Fruit fly (Drosophila melanogaster) whole organism, pupa: Measurements from ENCODE around the gene CG17217.

Experiments used
- CG10348 ChIP-seq: fragments of 200-800 bp; sonication (Bioruptor generic); IDR thresholded peaks from 2 replicates; pipeline ENCODE4 v1.3.6; 2022; ENCODE audit warnings: missing biosample characterization, missing genetic modification characterization
- CG12605 ChIP-seq: fragments of 200-800 bp; sonication (Bioruptor generic); IDR thresholded peaks from 2 replicates; pipeline ENCODE4 v1.3.6; 2022; ENCODE audit warnings: missing biosample characterization, missing genetic modification characterization
- CG13204 ChIP-seq: fragments of 200-800 bp; sonication (Bioruptor generic); optimal IDR thresholded peaks from 2 replicates; lab custom pipeline; 2018; ENCODE audit warnings: missing biosample characterization, mild to moderate bottlenecking, missing genetic modification characterization, moderate library complexity
- CG14655 ChIP-seq: fragments of 200-800 bp; sonication (Bioruptor generic); optimal IDR thresholded peaks from 3 replicates; lab custom pipeline; 2017; ENCODE audit warnings: mild to moderate bottlenecking, missing biosample characterization, missing genetic modification reagents, missing genetic modification characterization
- CG15710 ChIP-seq: fragments of 200-800 bp; sonication (Bioruptor generic); optimal IDR thresholded peaks from 2 replicates; lab custom pipeline; 2018; ENCODE audit warnings: missing biosample characterization, mild to moderate bottlenecking, missing genetic modification characterization, moderate library complexity
- CG17806 ChIP-seq: fragments of 200-800 bp; sonication (Bioruptor generic); optimal IDR thresholded peaks from 2 replicates; lab custom pipeline; 2018; ENCODE audit warnings: missing biosample characterization, mild to moderate bottlenecking, missing genetic modification characterization, moderate library complexity
- CG32121 ChIP-seq: fragments of 200-800 bp; sonication (Bioruptor generic); IDR thresholded peaks from 2 replicates; pipeline ENCODE4 v1.3.6; 2022; ENCODE audit warnings: missing biosample characterization, missing genetic modification characterization
- CG34367 ChIP-seq: fragments of 200-800 bp; sonication (Bioruptor generic); optimal IDR thresholded peaks from 2 replicates; lab custom pipeline; 2018; ENCODE audit warnings: missing biosample characterization, mild to moderate bottlenecking, missing genetic modification characterization
- CG4496 ChIP-seq: fragments of 200-800 bp; sonication (Bioruptor generic); IDR thresholded peaks from 3 replicates; pipeline ENCODE4 v1.3.6; 2022; ENCODE audit warnings: missing biosample characterization, missing genetic modification characterization
- CG8159 ChIP-seq: fragments of 200-800 bp; sonication (Bioruptor generic); optimal IDR thresholded peaks from 3 replicates; lab custom pipeline; 2018; ENCODE audit warnings: missing biosample characterization, mild to moderate bottlenecking, missing genetic modification characterization, moderate library complexity
- CG8301 ChIP-seq: fragments of 200-800 bp; sonication (Bioruptor generic); optimal IDR thresholded peaks from 2 replicates; lab custom pipeline; 2018; ENCODE audit warnings: missing biosample characterization, mild to moderate bottlenecking, missing genetic modification characterization
- CG9948 ChIP-seq: fragments of 200-800 bp; sonication (Bioruptor generic); optimal IDR thresholded peaks from 2 replicates; lab custom pipeline; 2018; ENCODE audit warnings: missing biosample characterization, mild to moderate bottlenecking, missing genetic modification characterization, moderate library complexity
- D1 ChIP-seq: fragments of 200-800 bp; sonication (Bioruptor generic); optimal IDR thresholded peaks from 2 replicates; lab custom pipeline; 2018; ENCODE audit warnings: missing biosample characterization, mild to moderate bottlenecking, missing genetic modification characterization, moderate library complexity
- EcR ChIP-seq: fragments of 200-800 bp; sonication (Bioruptor generic); optimal IDR thresholded peaks from 3 replicates; lab custom pipeline; 2019; ENCODE audit warnings: missing biosample characterization, missing genetic modification characterization, mild to moderate bottlenecking, moderate library complexity, missing genetic modification reagents
- Ets98B ChIP-seq: fragments of 200-800 bp; sonication (Bioruptor generic); IDR thresholded peaks from 2 replicates; pipeline ENCODE4 v1.3.6; 2022; ENCODE audit warnings: missing biosample characterization, missing genetic modification characterization
- Pif1A ChIP-seq: fragments of 200-800 bp; sonication (Bioruptor generic); optimal IDR thresholded peaks from 3 replicates; lab custom pipeline; 2016; ENCODE audit warnings: missing biosample characterization, missing genetic modification characterization
- Pif1B ChIP-seq: fragments of 200-800 bp; sonication (Bioruptor generic); optimal IDR thresholded peaks from 3 replicates; lab custom pipeline; 2016; ENCODE audit warnings: missing biosample characterization, missing genetic modification characterization
- Snoo ChIP-seq: fragments of 200-800 bp; sonication (Bioruptor generic); optimal IDR thresholded peaks from 3 replicates; lab custom pipeline; 2017; ENCODE audit warnings: missing biosample characterization, mild to moderate bottlenecking, missing genetic modification characterization, inconsistent platforms
- fd96Ca ChIP-seq: fragments of 200-800 bp; sonication (Bioruptor generic); IDR thresholded peaks from 3 replicates; pipeline ENCODE4 v1.3.6; 2022; ENCODE audit warnings: missing biosample characterization, missing genetic modification characterization
- gl ChIP-seq: fragments of 200-800 bp; sonication (Bioruptor generic); optimal IDR thresholded peaks from 2 replicates; lab custom pipeline; 2018; ENCODE audit warnings: missing biosample characterization, mild to moderate bottlenecking, missing genetic modification characterization
- rn ChIP-seq: fragments of 200-800 bp; sonication (Bioruptor generic); IDR thresholded peaks from 2 replicates; pipeline ENCODE4 v1.3.6; 2022; ENCODE audit warnings: missing biosample characterization, missing genetic modification characterization

CG17217 gene

DNA sequence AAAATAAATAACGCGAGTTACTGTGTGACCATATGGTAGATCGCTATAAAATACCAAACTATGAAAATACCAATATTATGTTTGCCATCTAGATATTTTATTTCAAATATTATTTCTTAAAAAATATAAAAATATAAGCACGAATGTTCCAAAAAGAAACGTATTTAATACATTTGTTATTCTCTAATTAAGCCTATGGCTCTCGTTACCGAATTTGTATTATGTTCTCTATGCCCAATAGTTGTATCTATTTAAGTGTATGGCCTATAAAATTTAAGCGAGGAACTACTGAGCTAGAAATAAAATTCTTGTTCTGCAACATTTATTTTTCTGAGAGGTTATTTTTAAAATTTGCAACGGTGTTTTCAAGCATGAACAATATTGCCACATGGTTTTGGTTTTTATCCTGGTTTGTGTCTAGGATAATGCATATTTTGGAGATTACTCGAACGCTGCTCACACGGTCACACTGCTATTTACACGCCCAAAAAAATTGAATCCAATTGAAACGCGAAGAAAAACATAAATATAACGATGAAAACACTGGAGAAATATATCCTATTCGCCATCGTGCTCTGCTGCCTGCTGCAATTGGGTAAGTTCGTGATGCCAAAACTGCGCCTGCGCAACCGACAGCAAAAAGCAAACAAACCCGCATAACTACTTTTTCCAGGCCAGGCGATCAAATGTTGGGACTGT, 2.3 kb downstream of the CG17217 start, which contains the start of the genes CG6583 and crok:
Gene CG6583 (minus strand): TSS at position 51 of the 699 bp plus-strand sequence.
Gene crok (plus strand): TSS at position 446 of the 699 bp plus-strand sequence.
- TF ChIP-seq CG14655 (GFP tag; lab: Kevin White, UChicago) (no peak), fd96Ca (GFP tag; lab: Robert Waterston, UW) (no peak), CG4496 (GFP tag; lab: Robert Waterston, UW) (no peak), CG17806 (tag; lab: Kevin White, UChicago) (no peak), CG8159 (tag; lab: Kevin White, UChicago) (no peak), CG34367 (tag; lab: Kevin White, UChicago) (no peak), D1 (no peak), Pif1B (GFP tag; lab: Kevin White, UChicago) (no peak), CG13204 (no peak), CG32121 (GFP tag; lab: Robert Waterston, UW) (no peak), Snoo (no peak), gl (no peak), EcR (GFP tag; lab: Kevin White, UChicago) (no peak), rn (no peak)

DNA sequence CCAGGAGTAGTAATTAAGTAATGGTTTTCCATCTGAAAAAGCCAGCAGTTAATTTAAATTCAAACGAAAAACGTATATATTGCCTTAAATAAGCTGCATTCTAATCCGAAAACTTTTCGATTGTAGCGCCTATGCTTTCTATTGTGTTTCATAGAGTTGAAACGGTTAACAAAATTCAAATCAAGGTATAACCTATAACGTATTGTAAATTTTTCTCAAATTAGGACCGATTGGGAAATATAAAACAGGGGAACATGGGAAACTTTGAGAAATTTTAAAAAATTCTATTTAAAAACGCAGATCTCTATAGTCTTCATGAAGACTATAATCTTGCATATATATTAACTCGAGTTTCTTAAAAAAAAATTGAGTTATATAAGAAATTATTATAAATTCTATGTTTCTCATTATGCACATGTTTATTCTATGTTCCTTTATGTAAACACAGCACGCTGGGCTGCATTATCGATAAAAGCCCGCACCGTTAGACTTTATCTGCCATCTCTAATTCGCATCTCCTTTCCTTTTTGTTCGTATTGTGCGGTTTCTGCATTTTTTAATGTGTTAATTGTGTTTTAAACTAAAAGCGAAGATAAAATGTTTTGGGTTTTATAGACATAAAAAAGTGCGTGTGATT, 4.3 kb downstream of the CG17217 start, which contains the start of gene bru1:
Gene bru1 (plus strand): TSS at position 512 of the 637 bp plus-strand sequence.
- TF ChIP-seq EcR (GFP tag; lab: Kevin White, UChicago), result no peak
- no peak for TF ChIP-seq CG32121 (GFP tag; lab: Robert Waterston, UW)
- TF ChIP-seq CG8301 (tag; lab: Kevin White, UChicago), result no peak
- no peak for TF ChIP-seq CG17806 (tag; lab: Kevin White, UChicago)
- no peak for TF ChIP-seq CG10348
- TF ChIP-seq CG13204, result no peak
- no peak for TF ChIP-seq fd96Ca (GFP tag; lab: Robert Waterston, UW)
- no peak for TF ChIP-seq CG15710 (tag; lab: Kevin White, UChicago)
- no peak for TF ChIP-seq gl
- no peak for TF ChIP-seq rn
- no peak for TF ChIP-seq CG4496 (GFP tag; lab: Robert Waterston, UW)

DNA sequence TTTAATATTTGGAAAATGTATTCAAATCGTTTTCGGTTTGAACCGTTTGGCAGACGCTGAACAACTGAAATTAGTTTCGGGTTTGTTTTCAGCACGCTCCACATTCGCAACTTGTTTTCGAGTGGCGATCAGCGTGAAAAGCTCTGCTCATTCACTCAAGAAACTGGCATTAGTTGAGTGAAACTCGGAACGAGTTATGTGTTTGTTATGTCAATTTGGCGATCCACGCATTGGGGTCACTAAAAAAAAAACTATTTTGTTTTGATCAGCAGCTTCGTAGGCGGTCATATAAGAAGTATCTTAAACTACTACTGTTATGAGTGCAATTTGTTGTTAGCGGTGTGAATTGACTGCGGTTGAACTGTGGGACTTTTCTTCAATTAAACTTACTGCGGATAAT, 7.3 kb downstream of the CG17217 start, which contains the start of gene atilla:
Gene atilla (minus strand): TSS at position 266 of the 400 bp plus-strand sequence.
- no peak for TF ChIP-seq CG10348
- TF ChIP-seq CG8159 (tag; lab: Kevin White, UChicago), result no peak
- no peak for TF ChIP-seq Pif1B (GFP tag; lab: Kevin White, UChicago)
- TF ChIP-seq, all 21 proteins: peak for 0

DNA sequence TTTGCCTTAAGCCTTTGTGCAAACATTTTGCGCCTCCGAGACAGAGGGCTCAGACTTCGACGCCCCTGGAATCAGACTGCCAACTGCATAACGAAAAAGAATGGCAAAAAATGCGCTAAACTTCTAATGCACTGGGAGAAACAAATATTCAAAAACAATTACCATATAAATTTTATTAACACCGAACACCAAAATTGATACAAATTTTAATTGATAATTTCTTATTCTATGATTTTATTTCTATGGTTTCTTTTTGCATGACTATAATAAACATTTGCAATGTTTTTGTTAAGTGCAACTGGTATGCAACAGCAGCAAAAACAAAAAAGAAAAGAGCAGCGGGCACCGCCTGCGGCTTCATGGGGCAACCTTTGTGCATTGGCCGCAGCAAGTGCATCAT, 22.6 kb downstream of the CG17217 start:
- TF ChIP-seq CG34367 (tag; lab: Kevin White, UChicago), result peak; percentile 47
- no peak for TF ChIP-seq Ets98B (GFP tag; lab: Robert Waterston, UW)
- TF ChIP-seq EcR (GFP tag; lab: Kevin White, UChicago), result no peak
- peak; percentile 59 for TF ChIP-seq CG15710 (tag; lab: Kevin White, UChicago)
- peak; percentile 54 for TF ChIP-seq CG17806 (tag; lab: Kevin White, UChicago)
- TF ChIP-seq Snoo, result no peak
- peak; percentile 11 for TF ChIP-seq Pif1A
- TF ChIP-seq CG8159 (tag; lab: Kevin White, UChicago), result peak; percentile 65
- peak; percentile 34 for TF ChIP-seq CG14655 (GFP tag; lab: Kevin White, UChicago)
- peak; percentile 59 for TF ChIP-seq CG9948 (tag; lab: Kevin White, UChicago)
- TF ChIP-seq D1, result no peak
- no peak for TF ChIP-seq rn
- no peak for TF ChIP-seq CG12605

DNA sequence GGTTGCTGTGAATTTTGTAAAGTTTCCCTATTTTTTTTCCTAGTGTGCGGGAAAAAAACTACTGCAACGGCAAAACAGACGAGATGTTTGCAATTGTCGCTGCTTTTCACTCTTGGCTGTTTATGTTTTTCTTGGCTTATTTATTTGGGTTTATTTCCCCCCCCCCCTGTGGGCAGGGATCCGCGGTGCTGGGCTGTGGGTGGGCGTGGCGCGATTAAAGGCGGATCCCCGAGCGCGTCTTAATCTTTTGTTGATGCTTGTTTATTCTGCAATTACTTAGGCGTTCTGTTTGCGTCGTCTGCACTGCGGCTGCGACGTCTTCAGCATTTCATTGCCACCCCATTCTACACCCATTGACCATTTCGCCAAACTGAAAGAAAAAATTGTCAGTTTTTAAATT, 24.5 kb downstream of the CG17217 start:
- TF ChIP-seq CG4496 (GFP tag; lab: Robert Waterston, UW) (peak; percentile 28; the same call in 1 of the 3 replicates), fd96Ca (GFP tag; lab: Robert Waterston, UW) (peak; percentile 39; the same call in 1 of the 3 replicates), CG8159 (tag; lab: Kevin White, UChicago) (no peak)

DNA sequence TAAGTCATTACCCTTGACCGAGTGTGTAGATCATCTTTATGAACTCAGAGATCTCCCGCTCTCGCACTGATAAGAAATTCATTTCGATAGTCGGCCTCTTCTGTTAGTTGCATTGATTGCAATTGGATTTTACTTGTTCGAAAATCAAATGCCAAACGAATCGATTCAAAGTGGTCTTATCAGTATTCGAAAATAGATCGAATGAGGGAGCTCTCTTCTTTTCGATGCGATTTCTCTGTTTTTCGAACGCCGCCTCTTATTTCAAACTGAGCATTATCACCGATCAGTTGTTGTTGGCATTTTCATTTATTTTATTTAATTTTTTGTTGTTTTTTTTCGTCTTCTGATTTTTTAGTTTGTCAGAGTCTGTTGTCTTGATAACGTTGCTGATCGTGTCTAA, 30.6 kb downstream of the CG17217 start:
- TF ChIP-seq CG10348, result no peak
- TF ChIP-seq rn, result no peak
- TF ChIP-seq Pif1A, result no peak

DNA sequence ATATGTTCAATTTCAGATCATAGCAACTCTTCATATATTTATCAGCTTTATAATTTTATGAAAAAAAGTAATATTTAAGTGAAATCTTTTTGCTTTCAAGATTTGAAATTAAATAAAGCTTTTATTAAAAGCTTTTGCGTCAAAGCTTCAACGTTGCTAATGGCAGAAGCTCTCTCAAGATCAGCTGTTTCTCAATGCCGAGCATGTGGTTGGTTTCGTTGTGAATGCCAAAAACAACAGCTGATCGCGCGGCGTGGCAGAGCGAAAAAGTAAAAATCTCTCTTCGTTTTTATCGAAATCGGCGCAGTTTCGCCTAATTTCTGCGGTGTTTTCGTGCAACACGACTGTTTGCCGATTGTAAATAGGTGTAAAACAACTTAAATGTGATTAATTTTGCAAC, 37.2 kb downstream of the CG17217 start, which contains the start of gene CG31759:
Gene CG31759 (plus strand): TSS at position 161 of the 400 bp plus-strand sequence.
- no peak for TF ChIP-seq gl
- TF ChIP-seq CG13204, result no peak
- no peak for TF ChIP-seq Pif1A
- no peak for TF ChIP-seq CG8159 (tag; lab: Kevin White, UChicago)
- TF ChIP-seq rn, result no peak
- TF ChIP-seq EcR (GFP tag; lab: Kevin White, UChicago), result no peak
- TF ChIP-seq Ets98B (GFP tag; lab: Robert Waterston, UW), result no peak
- TF ChIP-seq CG8301 (tag; lab: Kevin White, UChicago), result no peak
- TF ChIP-seq CG10348, result no peak
- no peak for TF ChIP-seq Pif1B (GFP tag; lab: Kevin White, UChicago)
- no peak for TF ChIP-seq CG9948 (tag; lab: Kevin White, UChicago)
- TF ChIP-seq CG32121 (GFP tag; lab: Robert Waterston, UW), result no peak
- TF ChIP-seq fd96Ca (GFP tag; lab: Robert Waterston, UW), result no peak
- TF ChIP-seq Snoo, result no peak
- no peak for TF ChIP-seq D1
- TF ChIP-seq CG12605, result no peak
